Worm (Caenorhabditis elegans) whole organism, young adult: ENCODE results near the gene F57B9.8.
A peak's percentile ranks its signal among the peaks of the same experiment; 100 is the strongest.

Experiments used
- B0019.2 ChIP-seq: fragments of 200-800 bp; sonication (Bioruptor generic); conservative IDR thresholded peaks from 2 replicates; pipeline ENCODE4 v1.3.6; 2022; ENCODE audit warnings: missing genetic modification reagents, missing genetic modification characterization, missing compliant biosample characterization
- B0261.1 ChIP-seq: sonication (generic microtip); optimal IDR thresholded peaks from 2 replicates; lab custom pipeline; 2016; ENCODE audit warnings: mild to moderate bottlenecking, missing genetic modification characterization, moderate library complexity, missing compliant biosample characterization
- D2030.7 ChIP-seq: fragments of 200-800 bp; sonication (Bioruptor generic); IDR thresholded peaks from 2 replicates; pipeline ENCODE4 v1.3.6; 2022; ENCODE audit warnings: missing genetic modification reagents, missing genetic modification characterization, missing compliant biosample characterization
- F23B12.7 ChIP-seq: sonication (generic microtip); optimal IDR thresholded peaks from 2 replicates; lab custom pipeline; 2017; ENCODE audit warnings: missing genetic modification characterization, mild to moderate bottlenecking, missing compliant biosample characterization, antibody characterized with exemption, moderate library complexity; ENCODE audit not compliant: insufficient read depth
- K12H6.12 ChIP-seq: fragments of 200-800 bp; sonication (Bioruptor generic); optimal IDR thresholded peaks from 2 replicates; lab custom pipeline; 2018; ENCODE audit warnings: mild to moderate bottlenecking, missing genetic modification characterization, missing compliant biosample characterization
- T07F8.4 ChIP-seq: sonication (generic microtip); optimal IDR thresholded peaks from 2 replicates; lab custom pipeline; 2016; ENCODE audit warnings: mild to moderate bottlenecking, missing genetic modification characterization, moderate library complexity, missing compliant biosample characterization
- ZK185.1 ChIP-seq: sonication (generic microtip); optimal IDR thresholded peaks from 2 replicates; lab custom pipeline; 2016; ENCODE audit warnings: mild to moderate bottlenecking, missing genetic modification characterization, missing compliant biosample characterization; ENCODE audit not compliant: poor library complexity, severe bottlenecking
- attf-6 ChIP-seq: fragments of 200-800 bp; sonication (Bioruptor generic); IDR thresholded peaks from 2 replicates; pipeline ENCODE4 v1.3.6; 2022; ENCODE audit warnings: missing genetic modification reagents, missing genetic modification characterization, missing compliant biosample characterization
- bed-1 ChIP-seq: fragments of 200-800 bp; sonication (Bioruptor generic); IDR thresholded peaks from 2 replicates; pipeline ENCODE4 v1.3.6; 2022; ENCODE audit warnings: missing genetic modification reagents, missing genetic modification characterization, missing compliant biosample characterization
- ccch-3 ChIP-seq: fragments of 200-800 bp; sonication (Bioruptor generic); optimal IDR thresholded peaks from 2 replicates; lab custom pipeline; 2018; ENCODE audit warnings: mild to moderate bottlenecking, missing genetic modification characterization, missing compliant biosample characterization
- cebp-1 ChIP-seq, 2 experiments: fragments of 200-800 bp in 1 of 2; sonication (Bioruptor generic) in 1 of 2; sonication (generic microtip) in 1 of 2; IDR thresholded peaks in 1 of 2; optimal IDR thresholded peaks in 1 of 2; 2 replicates each; pipeline versions ENCODE4 v1.3.6 to Lab custom; 2017 to 2022; ENCODE audit warnings: missing compliant biosample characterization in 2 of 2, missing genetic modification characterization in 2 of 2, mild to moderate bottlenecking in 1 of 2, missing genetic modification reagents in 1 of 2, moderate library complexity in 1 of 2
- ceh-40 ChIP-seq: fragments of 200-800 bp; sonication (Bioruptor generic); IDR thresholded peaks from 2 replicates; pipeline ENCODE4 v1.3.6; 2022; ENCODE audit warnings: missing genetic modification characterization, missing compliant biosample characterization
- ceh-58 ChIP-seq: fragments of 200-800 bp; sonication (Bioruptor generic); IDR thresholded peaks from 2 replicates; pipeline ENCODE4 v1.3.6; 2022; ENCODE audit warnings: missing genetic modification characterization, missing compliant biosample characterization
- die-1 ChIP-seq: sonication (generic microtip); optimal IDR thresholded peaks from 2 replicates; lab custom pipeline; 2016; ENCODE audit warnings: missing genotype, mild to moderate bottlenecking, missing genetic modification characterization, missing compliant biosample characterization
- dpff-1 ChIP-seq: sonication (generic microtip); optimal IDR thresholded peaks from 2 replicates; lab custom pipeline; 2017; ENCODE audit warnings: mild to moderate bottlenecking, missing genetic modification characterization, missing compliant biosample characterization
- egl-18 ChIP-seq: fragments of 200-800 bp; sonication (Bioruptor generic); IDR thresholded peaks from 2 replicates; pipeline ENCODE4 v1.3.6; 2022; ENCODE audit warnings: missing genetic modification reagents, missing genetic modification characterization, missing compliant biosample characterization
- egl-44 ChIP-seq: fragments of 200-800 bp; sonication (Bioruptor generic); IDR thresholded peaks from 2 replicates; pipeline ENCODE4 v1.3.6; 2022; ENCODE audit warnings: missing genetic modification reagents, missing genetic modification characterization, missing compliant biosample characterization
- egrh-3 ChIP-seq: fragments of 200-800 bp; sonication (Bioruptor generic); IDR thresholded peaks from 2 replicates; pipeline ENCODE4 v1.3.6; 2022; ENCODE audit warnings: missing genetic modification reagents, missing genetic modification characterization, missing compliant biosample characterization
- hlh-12 ChIP-seq: sonication (generic microtip); optimal IDR thresholded peaks from 2 replicates; lab custom pipeline; 2016; ENCODE audit warnings: missing genetic modification characterization, missing compliant biosample characterization
- hmg-1.2 ChIP-seq: fragments of 200-800 bp; sonication (Bioruptor generic); IDR thresholded peaks from 2 replicates; pipeline ENCODE4 v1.3.6; 2022; ENCODE audit warnings: missing genetic modification reagents, missing genetic modification characterization, missing compliant biosample characterization
- hrde-1 ChIP-seq: sonication (generic microtip); optimal IDR thresholded peaks from 2 replicates; lab custom pipeline; 2016; ENCODE audit warnings: missing genetic modification characterization, mild to moderate bottlenecking, missing compliant biosample characterization, moderate library complexity, missing genotype, missing genetic modification reagents, borderline replicate concordance
- hsf-1 ChIP-seq: fragments of 200-800 bp; sonication (Bioruptor generic); IDR thresholded peaks from 2 replicates; pipeline ENCODE4 v1.3.6; 2022; ENCODE audit warnings: missing genetic modification reagents, missing genetic modification characterization, missing compliant biosample characterization
- let-526 ChIP-seq: fragments of 200-800 bp; sonication (Bioruptor generic); IDR thresholded peaks from 2 replicates; pipeline ENCODE4 v1.3.6; 2022; ENCODE audit warnings: missing genetic modification reagents, missing genetic modification characterization, missing compliant biosample characterization
- lin-26 ChIP-seq: fragments of 200-800 bp; sonication (Bioruptor generic); IDR thresholded peaks from 2 replicates; pipeline ENCODE4 v1.3.6; 2022; ENCODE audit warnings: missing genetic modification reagents, missing genetic modification characterization, missing compliant biosample characterization
- lin-35 ChIP-seq, 3 experiments: fragments of 150-350 bp in 2 of 3; sonication (generic microtip) in 1 of 3; optimal IDR thresholded peaks; 2 replicates each; lab custom pipeline; 2014 to 2018; ENCODE audit warnings: missing biosample characterization in 3 of 3, missing genetic modification characterization in 3 of 3, missing genetic modification reagents in 3 of 3
- lin-40 ChIP-seq: sonication (generic microtip); optimal IDR thresholded peaks from 2 replicates; lab custom pipeline; 2016; ENCODE audit warnings: missing genetic modification characterization, mild to moderate bottlenecking, missing compliant biosample characterization, missing genotype, missing genetic modification reagents
- lin-54 ChIP-seq: fragments of 200-800 bp; sonication (Bioruptor generic); optimal IDR thresholded peaks from 2 replicates; lab custom pipeline; 2018; ENCODE audit warnings: mild to moderate bottlenecking, missing genetic modification characterization, missing compliant biosample characterization
- lsl-1 ChIP-seq: fragments of 200-800 bp; sonication (Bioruptor generic); optimal IDR thresholded peaks from 2 replicates; lab custom pipeline; 2018; ENCODE audit warnings: mild to moderate bottlenecking, missing genetic modification characterization, moderate library complexity, missing compliant biosample characterization
- madf-10 ChIP-seq: sonication (generic microtip); optimal IDR thresholded peaks from 2 replicates; lab custom pipeline; 2016; ENCODE audit warnings: mild to moderate bottlenecking, missing genetic modification characterization, missing compliant biosample characterization
- madf-6 ChIP-seq: fragments of 200-800 bp; sonication (Bioruptor generic); IDR thresholded peaks from 2 replicates; pipeline ENCODE4 v1.3.6; 2022; ENCODE audit warnings: missing genetic modification reagents, missing genetic modification characterization, missing compliant biosample characterization
- mcd-1 ChIP-seq: fragments of 200-800 bp; sonication (Bioruptor generic); IDR thresholded peaks from 2 replicates; pipeline ENCODE4 v1.3.6; 2022; ENCODE audit warnings: missing genetic modification reagents, missing genetic modification characterization, missing compliant biosample characterization
- mxl-1 ChIP-seq: sonication (generic microtip); optimal IDR thresholded peaks from 2 replicates; lab custom pipeline; 2016; ENCODE audit warnings: missing genetic modification characterization, missing compliant biosample characterization
- nhr-90 ChIP-seq: sonication (generic microtip); optimal IDR thresholded peaks from 2 replicates; lab custom pipeline; 2016; ENCODE audit warnings: missing genotype, mild to moderate bottlenecking, missing genetic modification characterization, missing compliant biosample characterization
- pbrm-1 ChIP-seq: fragments of 200-800 bp; sonication (Bioruptor generic); IDR thresholded peaks from 2 replicates; pipeline ENCODE4 v1.3.6; 2022; ENCODE audit warnings: missing genetic modification reagents, missing genetic modification characterization, missing compliant biosample characterization
- rcor-1 ChIP-seq: fragments of 200-800 bp; sonication (Bioruptor generic); IDR thresholded peaks from 2 replicates; pipeline ENCODE4 v1.3.6; 2022; ENCODE audit warnings: missing genetic modification reagents, missing genetic modification characterization, missing compliant biosample characterization
- rec-8 ChIP-seq, 2 experiments: sonication (generic microtip); optimal IDR thresholded peaks; 2 replicates each; lab custom pipeline; 2016; ENCODE audit warnings: mild to moderate bottlenecking in 2 of 2, missing genetic modification characterization in 2 of 2, missing genetic modification reagents in 2 of 2, missing genotype in 2 of 2, missing biosample characterization in 1 of 2, missing compliant biosample characterization in 1 of 2, moderate library complexity in 1 of 2
- rpc-1 ChIP-seq, 2 experiments: fragments of 150-350 bp in 1 of 2; sonication (generic microtip) in 1 of 2; optimal IDR thresholded peaks; 2 replicates each; lab custom pipeline; 2014 to 2018; ENCODE audit warnings: missing biosample characterization in 1 of 2, missing genetic modification characterization in 1 of 2, missing genetic modification reagents in 1 of 2, missing genotype in 1 of 2
- snpc-3.4 ChIP-seq: sonication (generic microtip); optimal IDR thresholded peaks from 2 replicates; lab custom pipeline; 2017; ENCODE audit warnings: missing genetic modification characterization, mild to moderate bottlenecking, missing compliant biosample characterization, antibody characterized with exemption, moderate library complexity, missing genotype, missing genetic modification reagents
- snpc-4 ChIP-seq, 5 experiments: fragments of 150-350 bp in 1 of 5; sonication (generic microtip) in 4 of 5; optimal IDR thresholded peaks; 2 replicates each; lab custom pipeline; 2014 to 2018; ENCODE audit warnings: missing genetic modification characterization in 5 of 5, missing biosample characterization in 3 of 5, antibody characterized with exemption in 2 of 5, mild to moderate bottlenecking in 2 of 5, missing compliant biosample characterization in 2 of 5, missing genotype in 2 of 5, moderate library complexity in 2 of 5, missing genetic modification reagents in 1 of 5
- somi-1 ChIP-seq: fragments of 200-800 bp; sonication (Bioruptor generic); optimal IDR thresholded peaks from 2 replicates; lab custom pipeline; 2018; ENCODE audit warnings: mild to moderate bottlenecking, missing genetic modification characterization, missing compliant biosample characterization
- tbp1 ChIP-seq: fragments of 200-800 bp; sonication (Bioruptor generic); optimal IDR thresholded peaks from 2 replicates; lab custom pipeline; 2018; ENCODE audit warnings: mild to moderate bottlenecking, missing genetic modification characterization, missing compliant biosample characterization
- zfh-2 ChIP-seq: fragments of 200-800 bp; sonication (Bioruptor generic); conservative IDR thresholded peaks from 2 replicates; pipeline ENCODE4 v1.3.6; 2022; ENCODE audit warnings: missing genetic modification reagents, missing genetic modification characterization, missing compliant biosample characterization
- zim-3 ChIP-seq: sonication (generic microtip); optimal IDR thresholded peaks from 2 replicates; lab custom pipeline; 2017; ENCODE audit warnings: mild to moderate bottlenecking, missing genetic modification characterization, moderate library complexity, missing compliant biosample characterization
- ztf-18 ChIP-seq: sonication (generic microtip); optimal IDR thresholded peaks from 2 replicates; lab custom pipeline; 2016; ENCODE audit warnings: missing genotype, mild to moderate bottlenecking, missing genetic modification characterization, missing compliant biosample characterization
- ztf-25 ChIP-seq: fragments of 200-800 bp; sonication (Bioruptor generic); IDR thresholded peaks from 2 replicates; pipeline ENCODE4 v1.3.6; 2022; ENCODE audit warnings: missing genetic modification reagents, missing genetic modification characterization, missing compliant biosample characterization

Gene F57B9.8

DNA sequence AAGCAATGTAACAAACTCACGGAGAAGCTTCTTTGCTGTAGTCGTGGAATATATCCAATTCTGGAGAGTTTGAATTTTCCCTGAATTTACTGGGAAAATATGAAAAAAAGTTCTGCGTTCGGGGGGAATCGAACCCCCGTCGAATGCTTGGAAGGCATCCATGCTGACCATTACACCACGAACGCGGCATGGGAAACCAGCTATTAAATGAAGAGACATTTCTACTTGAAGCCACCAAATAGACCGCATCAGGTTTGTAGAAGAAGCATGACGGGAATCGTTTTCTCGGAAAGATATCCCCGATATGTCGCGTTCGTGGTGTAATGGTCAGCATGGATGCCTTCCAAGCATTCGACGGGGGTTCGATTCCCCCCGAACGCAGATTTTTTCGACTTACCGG, 46.6 kb downstream of the F57B9.8 start:
- TF ChIP-seq rcor-1 (GFP tag; lab: Robert Waterston, UW) (peak; percentile 19; the same call in 1 of the 2 replicates), bed-1 (GFP tag; lab: Robert Waterston, UW) (no peak), ztf-18 (tag; lab: Kevin White, UChicago) (peak; percentile 44), hrde-1 (tag; lab: Kevin White, UChicago) (peak; percentile 21), ceh-40 (GFP tag; lab: Robert Waterston, UW) (no peak), lin-26 (GFP tag; lab: Robert Waterston, UW) (peak; percentile 81), ccch-3 (GFP tag; lab: Kevin White, UChicago) (no peak), F23B12.7 (tag; lab: Kevin White, UChicago) (peak; percentile 65), pbrm-1 (GFP tag; lab: Robert Waterston, UW) (0 out of 2 replicates have a peak, but pooled peaks have one; percentile 50), ceh-58 (0 out of 2 replicates have a peak, but pooled peaks have one; percentile 3), ztf-25 (GFP tag; lab: Robert Waterston, UW) (0 out of 2 replicates have a peak, but pooled peaks have one; percentile 7), hlh-12 (no peak), B0261.1 (tag; lab: Kevin White, UChicago) (peak; percentile 74), mcd-1 (GFP tag; lab: Robert Waterston, UW) (peak; percentile 43; the same call in 1 of the 2 replicates), ZK185.1 (tag; lab: Kevin White, UChicago) (peak; percentile 52), madf-6 (peak; percentile 32; the same call in 1 of the 2 replicates), dpff-1 (tag; lab: Kevin White, UChicago) (no peak), B0019.2 (GFP tag; lab: Robert Waterston, UW) (no peak), T07F8.4 (tag; lab: Kevin White, UChicago) (peak; percentile 21), egl-44 (0 out of 2 replicates have a peak, but pooled peaks have one; percentile 83), attf-6 (GFP tag; lab: Robert Waterston, UW) (peak; percentile 53; the same call in 1 of the 2 replicates), lsl-1 (GFP tag; lab: Kevin White, UChicago) (peak; percentile 20), egl-18 (no peak), snpc-3.4 (peak; percentile 8), hmg-1.2 (GFP tag; lab: Robert Waterston, UW) (peak; percentile 59), nhr-90 (tag; lab: Kevin White, UChicago) (peak; percentile 75), cebp-1 (GFP tag; IDR thresholded peaks at IDR 0.05; lab: Robert Waterston, UW) (no peak), cebp-1 (tag; optimal IDR thresholded peaks at IDR 0.05; lab: Kevin White, UChicago) (peak; percentile 50), rpc-1 (optimal IDR thresholded peaks at IDR 0.05; lab: Kevin White, UChicago) (peak; percentile 80), rpc-1 (tag; optimal IDR thresholded peaks at IDR 0.05; lab: Kevin White, UChicago) (peak; percentile 76), mxl-1 (peak; percentile 9), tbp1 (GFP tag; lab: Kevin White, UChicago) (peak; percentile 91), zfh-2 (no peak), egrh-3 (no peak), hsf-1 (GFP tag; lab: Robert Waterston, UW) (no peak), lin-54 (GFP tag; lab: Kevin White, UChicago) (peak; percentile 15), snpc-4 (GFP tag; optimal IDR thresholded peaks at IDR 0.05; lab: Kevin White, UChicago) (peak; percentile 16), snpc-4 (tag; optimal IDR thresholded peaks at IDR 0.05; lab: Kevin White, UChicago) (peak in 3 of 4 experiments; percentile 15 to 45 (median 31)), rec-8 (tag; optimal IDR thresholded peaks at IDR 0.05; lab: Kevin White, UChicago) (peak in 1 of 2 experiments; percentile 43), lin-35 (GFP tag; optimal IDR thresholded peaks at IDR 0.05; lab: Kevin White, UChicago) (peak in 1 of 3 experiments; percentile 40), lin-40 (peak; percentile 54), die-1 (tag; lab: Kevin White, UChicago) (peak; percentile 75), madf-10 (peak; percentile 5), D2030.7 (GFP tag; lab: Robert Waterston, UW) (0 out of 2 replicates have a peak, but pooled peaks have one; percentile 22), somi-1 (GFP tag; lab: Kevin White, UChicago) (no peak), zim-3 (tag; lab: Kevin White, UChicago) (peak; percentile 10), K12H6.12 (tag; lab: Kevin White, UChicago) (peak; percentile 13), let-526 (peak; percentile 53; the same call in 1 of the 2 replicates)
